Worm (Caenorhabditis elegans) whole organism, late embryonic: ENCODE measurements around the gene Y69E1A.8.

Experiments
- ama-1 ChIP-seq: fragments of 150-350 bp; optimal IDR thresholded peaks from 2 replicates; lab custom pipeline; 2014
- ceh-6 ChIP-seq: fragments of 200-800 bp; sonication (Bioruptor generic); optimal IDR thresholded peaks from 2 replicates; lab custom pipeline; 2018; ENCODE audit warnings: mild to moderate bottlenecking, missing genetic modification characterization, missing compliant biosample characterization
- pha-2 ChIP-seq: sonication (generic microtip); optimal IDR thresholded peaks from 2 replicates; lab custom pipeline; 2017; ENCODE audit warnings: mild to moderate bottlenecking, missing genetic modification characterization, missing compliant biosample characterization
- sox-4 ChIP-seq: sonication (generic microtip); optimal IDR thresholded peaks from 2 replicates; lab custom pipeline; 2017; ENCODE audit warnings: mild to moderate bottlenecking, missing genetic modification characterization, inconsistent platforms, missing compliant biosample characterization

ce11 chrIV:10935336-10935735 lies 31.1 kb upstream of the Y69E1A.8 start:
- no peak for TF ChIP-seq pha-2 (tag; lab: Kevin White, UChicago)
- no peak for TF ChIP-seq ama-1 (lab: Kevin White, UChicago)
- no peak for TF ChIP-seq sox-4 (tag; lab: Kevin White, UChicago)
- TF ChIP-seq ceh-6 (GFP tag; lab: Kevin White, UChicago), result no peak
